Fruit fly (Drosophila melanogaster) S2 (cell line): ENCODE results near the gene fy.

Source experiments
- CG8478 ChIP-seq: fragments of >200 bp; optimal IDR thresholded peaks from 2 replicates; lab custom pipeline; 2018
- CTCF ChIP-seq, 2 experiments: fragments of >200 bp; optimal IDR thresholded peaks; 2 replicates each; lab custom pipeline; 2018

DNA sequence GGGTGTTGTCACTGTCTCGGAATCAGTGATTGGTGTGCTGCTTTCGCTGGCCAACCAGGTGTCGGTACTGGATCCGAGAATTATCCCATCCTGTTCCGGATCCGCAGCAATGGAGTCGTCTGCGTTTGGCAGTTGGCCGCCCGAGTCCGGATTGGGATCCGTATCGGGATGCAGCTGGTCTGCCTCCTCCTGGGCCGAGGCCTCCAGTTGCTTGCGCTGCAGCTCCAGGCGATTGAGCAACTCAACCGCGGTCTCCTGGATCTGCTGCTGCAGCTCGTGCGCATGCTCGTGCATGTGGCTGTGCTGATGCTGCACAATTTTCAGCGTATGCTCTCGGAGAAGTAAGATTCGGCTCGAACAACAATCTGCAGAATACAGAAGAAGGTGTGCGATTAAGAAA, 29.1 kb upstream of the fy start:
- TF ChIP-seq CG8478 (no peak), CTCF (optimal IDR thresholded peaks at IDR 0.05; lab: Kevin White, UChicago) (no peak)
